Worm (Caenorhabditis elegans): ENCODE data around the gene srh-182.

Gene srh-182

DNA sequence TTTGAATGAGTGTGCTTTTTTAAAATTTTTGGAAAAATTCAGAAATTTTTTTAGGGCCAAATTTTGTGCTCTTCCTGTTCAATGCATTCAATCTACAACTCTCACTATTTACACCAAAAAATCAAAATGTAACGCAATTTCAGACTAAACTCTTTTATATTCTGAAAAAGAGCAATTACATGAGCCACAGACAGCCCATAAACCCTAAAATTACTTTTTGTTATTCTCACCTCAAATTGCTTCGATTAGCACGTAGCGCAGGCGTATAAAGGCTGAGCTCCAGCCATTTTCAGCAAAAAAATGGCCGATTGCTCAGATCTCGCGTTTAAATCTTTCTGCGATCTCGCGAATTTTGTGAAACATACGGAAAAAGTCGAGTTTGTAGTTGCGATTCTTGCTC, 41.9 kb downstream of the srh-182 start, which contains the start of gene srw-82:
Gene srw-82, plus strand, starts transcription at position 301 of the 400 bp plus-strand sequence.
- TF ChIP-seq flt-1 (GFP tag; IDR thresholded peaks at IDR 0.05) (no peak), ref-1 (GFP tag; conservative IDR thresholded peaks at IDR 0.05) (no peak), T22C8.4 (GFP tag; IDR thresholded peaks at IDR 0.05) (no peak), ztf-29 (GFP tag; IDR thresholded peaks at IDR 0.05) (no peak), tab-1 (GFP tag; IDR thresholded peaks at IDR 0.05) (no peak), klf-2 (GFP tag; conservative IDR thresholded peaks at IDR 0.05) (no peak), ztf-23 (GFP tag; IDR thresholded peaks at IDR 0.05) (no peak), cog-1 (tag; optimal IDR thresholded peaks at IDR 0.05) (no peak)

DNA sequence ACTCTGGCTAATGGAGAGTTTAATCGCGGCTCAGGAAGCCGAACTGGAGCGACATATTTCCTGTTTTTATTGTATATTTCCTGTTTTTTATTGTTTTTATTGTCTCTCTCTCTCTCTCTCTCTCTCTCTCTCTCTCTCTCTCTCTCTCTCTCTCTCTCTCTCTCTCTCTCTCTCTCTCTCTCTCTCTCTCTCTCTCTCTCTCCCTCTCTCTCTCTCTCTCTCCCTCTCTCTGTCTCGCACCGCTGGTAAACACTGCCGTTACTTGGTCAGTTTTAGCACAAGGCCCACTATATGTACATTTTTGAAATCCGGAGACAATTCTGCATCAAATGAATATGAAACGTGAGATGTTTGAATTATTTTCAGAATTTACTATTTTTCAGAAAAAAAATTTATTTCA, 42.5 kb downstream of the srh-182 start:
- no peak for TF ChIP-seq ztf-29 (GFP tag; IDR thresholded peaks at IDR 0.05)
- TF ChIP-seq klf-2 (GFP tag; conservative IDR thresholded peaks at IDR 0.05): no peak
- TF ChIP-seq ref-1 (GFP tag; conservative IDR thresholded peaks at IDR 0.05): no peak
- TF ChIP-seq cog-1 (tag; optimal IDR thresholded peaks at IDR 0.05): no peak
- no peak for TF ChIP-seq ztf-23 (GFP tag; IDR thresholded peaks at IDR 0.05)
- TF ChIP-seq tab-1 (GFP tag; IDR thresholded peaks at IDR 0.05): no peak
- TF ChIP-seq T22C8.4 (GFP tag; IDR thresholded peaks at IDR 0.05): no peak
- no peak for TF ChIP-seq flt-1 (GFP tag; IDR thresholded peaks at IDR 0.05)
- no peak for TF ChIP-seq med-1 (GFP tag; optimal IDR thresholded peaks at IDR 0.05; ENCODE audit: insufficient read depth)

DNA sequence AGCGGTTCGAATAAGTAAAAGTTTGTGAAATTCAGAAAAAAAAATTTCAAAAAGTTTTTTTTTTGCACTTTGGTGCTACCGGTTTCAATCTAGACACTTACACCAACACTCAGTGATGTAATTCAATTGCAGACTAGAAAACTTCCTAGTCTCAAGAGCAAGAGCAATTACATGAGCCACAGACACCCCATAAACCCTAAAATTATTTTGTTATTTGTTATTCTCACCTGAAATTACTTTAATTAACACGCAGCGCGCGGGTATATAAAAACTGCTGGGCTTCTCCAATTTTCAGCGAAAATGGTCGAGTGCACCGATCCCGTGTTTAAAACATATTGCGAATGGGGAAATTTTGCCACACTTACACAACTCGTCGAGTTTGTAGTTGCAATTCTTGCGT, 47.0 kb downstream of the srh-182 start, which contains the start of gene srw-83:
Gene srw-83, plus strand, starts transcription at position 301 of the 400 bp plus-strand sequence.
- TF ChIP-seq cog-1 (tag; optimal IDR thresholded peaks at IDR 0.05) (no peak), med-1 (GFP tag; optimal IDR thresholded peaks at IDR 0.05; ENCODE audit: insufficient read depth) (no peak), T22C8.4 (GFP tag; IDR thresholded peaks at IDR 0.05) (no peak), ztf-23 (GFP tag; IDR thresholded peaks at IDR 0.05) (no peak), klf-2 (GFP tag; conservative IDR thresholded peaks at IDR 0.05) (no peak), tab-1 (GFP tag; IDR thresholded peaks at IDR 0.05) (no peak), ztf-29 (GFP tag; IDR thresholded peaks at IDR 0.05) (no peak), flt-1 (GFP tag; IDR thresholded peaks at IDR 0.05) (no peak), ref-1 (GFP tag; conservative IDR thresholded peaks at IDR 0.05) (no peak)

DNA sequence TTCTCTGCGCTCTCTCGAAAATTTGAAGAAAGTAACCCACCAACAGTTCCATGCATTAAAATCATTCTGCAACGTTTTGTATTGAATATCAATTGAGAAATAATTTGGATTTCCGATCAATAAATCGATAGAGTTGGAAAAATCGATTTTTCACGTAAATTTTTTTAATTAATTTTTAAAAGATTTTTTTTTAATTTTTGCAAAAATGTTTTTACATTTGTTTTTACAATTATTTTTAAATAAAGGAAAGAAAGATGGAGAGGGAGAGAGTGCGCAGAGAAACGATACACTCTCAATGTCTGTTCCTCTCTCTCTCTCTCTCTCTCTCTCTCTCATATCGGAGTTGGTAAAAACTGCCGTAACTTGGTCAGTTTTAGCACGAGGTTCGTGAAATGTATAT, 47.8 kb downstream of the srh-182 start, which contains the start of gene ZK262.19:
Gene ZK262.19, minus strand, starts transcription at position 101 of the 400 bp plus-strand sequence.
- no peak for TF ChIP-seq ref-1 (GFP tag; conservative IDR thresholded peaks at IDR 0.05)
- no peak for TF ChIP-seq T22C8.4 (GFP tag; IDR thresholded peaks at IDR 0.05)
- no peak for TF ChIP-seq med-1 (GFP tag; optimal IDR thresholded peaks at IDR 0.05; ENCODE audit: insufficient read depth)
- TF ChIP-seq tab-1 (GFP tag; IDR thresholded peaks at IDR 0.05): no peak
- no peak for TF ChIP-seq ztf-29 (GFP tag; IDR thresholded peaks at IDR 0.05)
- no peak for TF ChIP-seq cog-1 (tag; optimal IDR thresholded peaks at IDR 0.05)
- no peak for TF ChIP-seq flt-1 (GFP tag; IDR thresholded peaks at IDR 0.05)
- no peak for TF ChIP-seq klf-2 (GFP tag; conservative IDR thresholded peaks at IDR 0.05)

DNA sequence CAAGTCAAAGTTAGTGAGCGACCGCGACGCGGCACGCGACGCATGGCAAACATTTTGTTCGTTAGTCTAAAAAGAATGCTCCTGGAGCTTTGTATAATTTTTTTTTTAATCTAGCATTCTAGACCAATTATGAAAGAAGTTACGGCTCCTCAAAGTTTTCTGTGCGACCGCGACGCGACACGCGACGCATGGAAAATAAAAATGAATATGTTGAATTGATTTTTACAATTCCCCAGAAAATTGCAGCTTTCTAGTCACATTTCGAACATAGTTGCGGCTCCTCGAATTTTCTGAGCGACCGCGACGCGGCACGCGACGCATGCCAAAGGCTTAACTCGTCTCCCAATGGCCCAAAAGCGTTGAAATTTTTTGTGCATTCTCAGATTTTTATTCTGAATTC, 48.8 kb downstream of the srh-182 start, which contains the start of gene ZK262.4:
Gene ZK262.4, minus strand, starts transcription at position 101 of the 400 bp plus-strand sequence.
- TF ChIP-seq med-1 (GFP tag; optimal IDR thresholded peaks at IDR 0.05; ENCODE audit: insufficient read depth): no peak
- no peak for TF ChIP-seq cog-1 (tag; optimal IDR thresholded peaks at IDR 0.05)
- TF ChIP-seq tab-1 (GFP tag; IDR thresholded peaks at IDR 0.05): no peak
- no peak for TF ChIP-seq klf-2 (GFP tag; conservative IDR thresholded peaks at IDR 0.05)
- TF ChIP-seq ztf-23 (GFP tag; IDR thresholded peaks at IDR 0.05): no peak
- TF ChIP-seq ztf-29 (GFP tag; IDR thresholded peaks at IDR 0.05): no peak
- TF ChIP-seq ref-1 (GFP tag; conservative IDR thresholded peaks at IDR 0.05): no peak
- TF ChIP-seq flt-1 (GFP tag; IDR thresholded peaks at IDR 0.05): no peak
- no peak for TF ChIP-seq T22C8.4 (GFP tag; IDR thresholded peaks at IDR 0.05)
